Worm (Caenorhabditis elegans): ENCODE measurements around the gene cpl-1.

Gene cpl-1

DNA sequence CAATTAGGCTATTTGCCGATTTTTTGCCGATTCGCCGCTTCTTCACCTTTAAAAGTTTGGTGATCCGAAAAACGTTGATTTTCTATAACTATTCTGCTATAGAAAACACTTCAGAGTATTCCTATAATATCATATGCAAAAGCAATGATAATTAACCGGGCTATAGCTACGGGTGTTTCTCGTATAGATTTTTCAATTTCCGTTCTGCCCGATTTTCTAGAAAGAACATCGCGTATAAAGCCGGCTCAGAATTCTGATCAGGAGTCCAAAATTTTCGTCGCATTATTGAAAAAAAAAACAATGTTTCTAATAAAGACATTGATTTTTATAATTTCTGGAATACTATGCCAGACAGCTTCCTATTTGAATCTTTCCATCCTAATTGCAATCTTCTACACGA, 44.5 kb downstream of the cpl-1 start, which contains the start of gene srbc-65:
Gene srbc-65 (plus strand): TSS at position 301 of the 400 bp plus-strand sequence.
- TF ChIP-seq lin-13 (tag; optimal IDR thresholded peaks at IDR 0.05) = no peak
- no peak for TF ChIP-seq zip-8 (tag; optimal IDR thresholded peaks at IDR 0.05)
